Worm (Caenorhabditis elegans) whole organism, L3 larva: Measurements from ENCODE around the gene grsp-4.

ENCODE experiments used
- R02D3.7 ChIP-seq: fragments of 150-350 bp; optimal IDR thresholded peaks from 2 replicates; lab custom pipeline; 2014; ENCODE audit warnings: missing biosample characterization, missing genetic modification characterization
- ama-1 ChIP-seq: fragments of 150-350 bp; optimal IDR thresholded peaks from 2 replicates; lab custom pipeline; 2018
- egl-27 ChIP-seq: sonication (generic microtip); optimal IDR thresholded peaks from 4 replicates; lab custom pipeline; 2017; ENCODE audit warnings: missing biosample characterization, missing genetic modification reagents, missing genetic modification characterization
- jun-1 ChIP-seq: fragments of 150-350 bp; optimal IDR thresholded peaks from 2 replicates; lab custom pipeline; 2014; ENCODE audit warnings: missing biosample characterization, missing genetic modification reagents, missing genetic modification characterization
- mdl-1 ChIP-seq: fragments of 150-350 bp; optimal IDR thresholded peaks from 2 replicates; lab custom pipeline; 2014; ENCODE audit warnings: missing biosample characterization, missing genetic modification characterization
- mml-1 ChIP-seq: fragments of 150-350 bp; sonication (generic microtip); optimal IDR thresholded peaks from 3 replicates; lab custom pipeline; 2014; ENCODE audit warnings: missing biosample characterization, missing genetic modification characterization
- nhr-237 ChIP-seq: fragments of 150-350 bp; optimal IDR thresholded peaks from 2 replicates; lab custom pipeline; 2014; ENCODE audit warnings: missing biosample characterization, missing genetic modification characterization
- nhr-28 ChIP-seq: fragments of 150-350 bp; optimal IDR thresholded peaks from 2 replicates; lab custom pipeline; 2014; ENCODE audit warnings: missing biosample characterization, missing genetic modification characterization
- pha-4 ChIP-seq: fragments of 150-350 bp; optimal IDR thresholded peaks from 2 replicates; lab custom pipeline; 2014; ENCODE audit warnings: missing biosample characterization, missing genetic modification reagents, missing genetic modification characterization
- pqm-1 ChIP-seq: fragments of 150-350 bp; optimal IDR thresholded peaks from 2 replicates; lab custom pipeline; 2017; ENCODE audit warnings: missing biosample characterization, missing genetic modification characterization, inconsistent platforms
- skn-1 ChIP-seq: fragments of 150-350 bp; optimal IDR thresholded peaks from 2 replicates; lab custom pipeline; 2014; ENCODE audit warnings: missing biosample characterization, missing genetic modification characterization
- snpc-4 ChIP-seq: fragments of 150-350 bp; optimal IDR thresholded peaks from 2 replicates; lab custom pipeline; 2014; ENCODE audit warnings: missing biosample characterization, missing genetic modification characterization
- unc-62 ChIP-seq: fragments of 150-350 bp; sonication (generic microtip); optimal IDR thresholded peaks from 4 replicates; lab custom pipeline; 2014; ENCODE audit warnings: missing biosample characterization, missing genetic modification reagents, missing genetic modification characterization

DNA sequence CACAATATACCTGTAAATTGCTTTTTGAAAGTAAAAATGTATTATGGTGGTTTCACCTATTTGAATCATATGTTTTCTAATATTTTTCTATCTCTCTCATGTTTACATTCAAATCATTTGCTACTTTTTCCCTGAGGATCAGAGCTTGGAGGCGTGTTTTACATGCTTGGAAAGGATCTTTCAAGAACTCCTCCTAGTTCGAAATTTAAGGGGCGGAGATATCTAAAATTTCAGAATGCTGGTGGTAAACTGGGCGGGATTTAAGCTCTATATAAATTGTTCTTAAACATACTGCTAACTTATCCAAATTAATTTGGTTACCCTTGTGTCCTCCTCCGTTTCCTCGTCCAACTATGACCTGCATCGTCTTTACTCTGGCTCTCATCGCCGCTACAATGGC, 43.2 kb downstream of the grsp-4 start, which contains the start of gene C12D5.5:
- TF ChIP-seq snpc-4 (tag; lab: Kevin White, UChicago) (no peak), jun-1 (tag; lab: Kevin White, UChicago) (no peak), nhr-28 (tag; lab: Kevin White, UChicago) (no peak), mdl-1 (tag; lab: Kevin White, UChicago) (no peak), pqm-1 (tag; lab: Kevin White, UChicago) (no peak), skn-1 (no peak), ama-1 (lab: Kevin White, UChicago) (no peak), nhr-237 (tag; lab: Kevin White, UChicago) (no peak), pha-4 (tag; lab: Kevin White, UChicago) (no peak), R02D3.7 (no peak), mml-1 (no peak), egl-27 (tag; lab: Kevin White, UChicago) (no peak), unc-62 (GFP tag; lab: Kevin White, UChicago) (no peak)
